Worm (Caenorhabditis elegans) whole organism, young adult: Measurements from ENCODE around the gene exc-14.

ENCODE experiments used
- C06A6.2 ChIP-seq: fragments of 200-800 bp; sonication (Bioruptor generic); conservative IDR thresholded peaks from 2 replicates; pipeline ENCODE4 v1.3.6; 2022; ENCODE audit warnings: missing genetic modification characterization, missing compliant biosample characterization
- D2030.7 ChIP-seq: fragments of 200-800 bp; sonication (Bioruptor generic); IDR thresholded peaks from 2 replicates; pipeline ENCODE4 v1.3.6; 2022; ENCODE audit warnings: missing genetic modification reagents, missing genetic modification characterization, missing compliant biosample characterization
- F10E7.11 ChIP-seq: sonication (generic microtip); optimal IDR thresholded peaks from 2 replicates; lab custom pipeline; 2017; ENCODE audit warnings: mild to moderate bottlenecking, missing genetic modification characterization, moderate library complexity, missing compliant biosample characterization
- F37B4.10 ChIP-seq: fragments of 200-800 bp; sonication (Bioruptor generic); IDR thresholded peaks from 2 replicates; pipeline ENCODE4 v1.3.6; 2022; ENCODE audit warnings: missing genetic modification characterization, missing compliant biosample characterization
- F52B5.7 ChIP-seq: sonication (generic microtip); optimal IDR thresholded peaks from 2 replicates; lab custom pipeline; 2016; ENCODE audit warnings: mild to moderate bottlenecking, missing genetic modification characterization, missing compliant biosample characterization
- K11D2.4 ChIP-seq: fragments of 200-800 bp; sonication (Bioruptor generic); IDR thresholded peaks from 2 replicates; pipeline ENCODE4 v1.3.6; 2022; ENCODE audit warnings: missing genetic modification reagents, missing genetic modification characterization, missing compliant biosample characterization
- ama-1 ChIP-seq, 3 experiments: fragments of 150-350 bp in 1 of 3; sonication (generic microtip) in 2 of 3; optimal IDR thresholded peaks; 2 replicates each; lab custom pipeline; 2014 to 2018; ENCODE audit warnings: missing biosample characterization in 2 of 3, missing genetic modification characterization in 2 of 3, missing genetic modification reagents in 2 of 3
- attf-6 ChIP-seq: fragments of 200-800 bp; sonication (Bioruptor generic); IDR thresholded peaks from 2 replicates; pipeline ENCODE4 v1.3.6; 2022; ENCODE audit warnings: missing genetic modification reagents, missing genetic modification characterization, missing compliant biosample characterization
- cebp-1 ChIP-seq, 2 experiments: fragments of 200-800 bp in 1 of 2; sonication (Bioruptor generic) in 1 of 2; sonication (generic microtip) in 1 of 2; IDR thresholded peaks in 1 of 2; optimal IDR thresholded peaks in 1 of 2; 2 replicates each; pipeline versions ENCODE4 v1.3.6 to Lab custom; 2017 to 2022; ENCODE audit warnings: missing compliant biosample characterization in 2 of 2, missing genetic modification characterization in 2 of 2, mild to moderate bottlenecking in 1 of 2, missing genetic modification reagents in 1 of 2, moderate library complexity in 1 of 2
- cebp-2 ChIP-seq: fragments of 200-800 bp; sonication (Bioruptor generic); IDR thresholded peaks from 2 replicates; pipeline ENCODE4 v1.3.6; 2022; ENCODE audit warnings: missing genetic modification characterization, missing compliant biosample characterization
- ceh-40 ChIP-seq: fragments of 200-800 bp; sonication (Bioruptor generic); IDR thresholded peaks from 2 replicates; pipeline ENCODE4 v1.3.6; 2022; ENCODE audit warnings: missing genetic modification characterization, missing compliant biosample characterization
- ceh-58 ChIP-seq: fragments of 200-800 bp; sonication (Bioruptor generic); IDR thresholded peaks from 2 replicates; pipeline ENCODE4 v1.3.6; 2022; ENCODE audit warnings: missing genetic modification characterization, missing compliant biosample characterization
- ceh-91 ChIP-seq: fragments of 200-800 bp; sonication (Bioruptor generic); IDR thresholded peaks from 2 replicates; pipeline ENCODE4 v1.3.6; 2022; ENCODE audit warnings: missing genetic modification reagents, missing genetic modification characterization, missing compliant biosample characterization
- chd-7 ChIP-seq: sonication (generic microtip); optimal IDR thresholded peaks from 2 replicates; lab custom pipeline; 2016; ENCODE audit warnings: mild to moderate bottlenecking, missing genetic modification characterization, moderate library complexity, missing compliant biosample characterization
- efl-1 ChIP-seq: fragments of 150-350 bp; optimal IDR thresholded peaks from 2 replicates; lab custom pipeline; 2014; ENCODE audit warnings: missing biosample characterization, missing genetic modification reagents, missing genetic modification characterization
- him-1 ChIP-seq: sonication (generic microtip); optimal IDR thresholded peaks from 2 replicates; lab custom pipeline; 2016; ENCODE audit warnings: missing genotype, missing genetic modification reagents, missing genetic modification characterization, missing compliant biosample characterization
- hmg-1.2 ChIP-seq: fragments of 200-800 bp; sonication (Bioruptor generic); IDR thresholded peaks from 2 replicates; pipeline ENCODE4 v1.3.6; 2022; ENCODE audit warnings: missing genetic modification reagents, missing genetic modification characterization, missing compliant biosample characterization
- lag-1 ChIP-seq: fragments of 200-800 bp; sonication (Bioruptor generic); IDR thresholded peaks from 2 replicates; pipeline ENCODE4 v1.3.6; 2022; ENCODE audit warnings: missing genetic modification reagents, missing genetic modification characterization, missing compliant biosample characterization
- let-526 ChIP-seq: fragments of 200-800 bp; sonication (Bioruptor generic); IDR thresholded peaks from 2 replicates; pipeline ENCODE4 v1.3.6; 2022; ENCODE audit warnings: missing genetic modification reagents, missing genetic modification characterization, missing compliant biosample characterization
- lin-40 ChIP-seq: sonication (generic microtip); optimal IDR thresholded peaks from 2 replicates; lab custom pipeline; 2016; ENCODE audit warnings: missing genetic modification characterization, mild to moderate bottlenecking, missing compliant biosample characterization, missing genotype, missing genetic modification reagents
- lsl-1 ChIP-seq: fragments of 200-800 bp; sonication (Bioruptor generic); optimal IDR thresholded peaks from 2 replicates; lab custom pipeline; 2018; ENCODE audit warnings: mild to moderate bottlenecking, missing genetic modification characterization, moderate library complexity, missing compliant biosample characterization
- lsy-27 ChIP-seq: sonication (generic microtip); optimal IDR thresholded peaks from 2 replicates; lab custom pipeline; 2017; ENCODE audit warnings: missing genetic modification characterization, mild to moderate bottlenecking, missing compliant biosample characterization, antibody characterized with exemption, missing genotype, borderline replicate concordance; ENCODE audit not compliant: insufficient read depth
- mxl-1 ChIP-seq: sonication (generic microtip); optimal IDR thresholded peaks from 2 replicates; lab custom pipeline; 2016; ENCODE audit warnings: missing genetic modification characterization, missing compliant biosample characterization
- nhr-120 ChIP-seq: fragments of 200-800 bp; sonication (Bioruptor generic); IDR thresholded peaks from 2 replicates; pipeline ENCODE4 v1.3.6; 2022; ENCODE audit warnings: missing genetic modification characterization, missing compliant biosample characterization
- nhr-80 ChIP-seq: sonication (generic microtip); optimal IDR thresholded peaks from 2 replicates; lab custom pipeline; 2016; ENCODE audit warnings: missing genetic modification characterization, missing compliant biosample characterization
- repo-1 ChIP-seq: sonication (generic microtip); optimal IDR thresholded peaks from 2 replicates; lab custom pipeline; 2017; ENCODE audit warnings: mild to moderate bottlenecking, missing genetic modification characterization, missing compliant biosample characterization
- sea-2 ChIP-seq: fragments of 200-800 bp; sonication (Bioruptor generic); IDR thresholded peaks from 2 replicates; pipeline ENCODE4 v1.3.6; 2022; ENCODE audit warnings: missing genetic modification characterization, missing compliant biosample characterization
- somi-1 ChIP-seq: fragments of 200-800 bp; sonication (Bioruptor generic); optimal IDR thresholded peaks from 2 replicates; lab custom pipeline; 2018; ENCODE audit warnings: mild to moderate bottlenecking, missing genetic modification characterization, missing compliant biosample characterization
- tbp1 ChIP-seq: fragments of 200-800 bp; sonication (Bioruptor generic); optimal IDR thresholded peaks from 2 replicates; lab custom pipeline; 2018; ENCODE audit warnings: mild to moderate bottlenecking, missing genetic modification characterization, missing compliant biosample characterization
- unc-130 ChIP-seq: sonication (generic microtip); optimal IDR thresholded peaks from 2 replicates; lab custom pipeline; 2016; ENCODE audit warnings: missing genetic modification reagents, missing genetic modification characterization, missing compliant biosample characterization
- zfh-2 ChIP-seq: fragments of 200-800 bp; sonication (Bioruptor generic); conservative IDR thresholded peaks from 2 replicates; pipeline ENCODE4 v1.3.6; 2022; ENCODE audit warnings: missing genetic modification reagents, missing genetic modification characterization, missing compliant biosample characterization
- zim-3 ChIP-seq: sonication (generic microtip); optimal IDR thresholded peaks from 2 replicates; lab custom pipeline; 2017; ENCODE audit warnings: mild to moderate bottlenecking, missing genetic modification characterization, moderate library complexity, missing compliant biosample characterization
- ztf-18 ChIP-seq: sonication (generic microtip); optimal IDR thresholded peaks from 2 replicates; lab custom pipeline; 2016; ENCODE audit warnings: missing genotype, mild to moderate bottlenecking, missing genetic modification characterization, missing compliant biosample characterization
- ztf-26 ChIP-seq: sonication (generic microtip); optimal IDR thresholded peaks from 2 replicates; lab custom pipeline; 2017; ENCODE audit warnings: missing genetic modification characterization, missing compliant biosample characterization
- ztf-28 ChIP-seq: fragments of 200-800 bp; sonication (Bioruptor generic); IDR thresholded peaks from 2 replicates; pipeline ENCODE4 v1.3.6; 2022; ENCODE audit warnings: missing genetic modification reagents, missing genetic modification characterization, missing compliant biosample characterization
- ztf-3 ChIP-seq: fragments of 200-800 bp; sonication (Bioruptor generic); optimal IDR thresholded peaks from 2 replicates; lab custom pipeline; 2018; ENCODE audit warnings: mild to moderate bottlenecking, missing genetic modification characterization, missing compliant biosample characterization

Gene exc-14

DNA sequence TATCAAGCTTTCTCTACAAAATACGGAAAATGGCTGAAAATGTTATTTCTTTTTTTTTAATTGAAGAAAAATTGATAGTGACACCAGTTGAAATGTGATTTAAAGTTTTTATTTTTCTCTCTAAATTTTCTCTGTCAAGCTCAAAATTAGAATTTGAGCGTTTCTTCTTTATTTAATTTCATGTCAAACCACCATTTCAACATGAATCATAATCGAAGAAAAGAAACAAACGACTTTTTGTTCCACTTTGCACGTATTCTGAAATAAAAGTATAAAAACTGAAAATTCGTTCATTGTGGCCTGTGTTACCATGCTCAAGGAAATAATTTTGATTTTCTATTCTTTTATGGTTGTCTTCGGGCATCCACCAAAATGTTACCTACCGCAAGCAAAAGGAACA, 12.9 kb downstream of the exc-14 start, which contains the start of gene K11D12.13:
TSS of gene K11D12.13 (plus strand) at position 301 of the 400 bp plus-strand sequence.
- TF ChIP-seq F10E7.11, result no peak

DNA sequence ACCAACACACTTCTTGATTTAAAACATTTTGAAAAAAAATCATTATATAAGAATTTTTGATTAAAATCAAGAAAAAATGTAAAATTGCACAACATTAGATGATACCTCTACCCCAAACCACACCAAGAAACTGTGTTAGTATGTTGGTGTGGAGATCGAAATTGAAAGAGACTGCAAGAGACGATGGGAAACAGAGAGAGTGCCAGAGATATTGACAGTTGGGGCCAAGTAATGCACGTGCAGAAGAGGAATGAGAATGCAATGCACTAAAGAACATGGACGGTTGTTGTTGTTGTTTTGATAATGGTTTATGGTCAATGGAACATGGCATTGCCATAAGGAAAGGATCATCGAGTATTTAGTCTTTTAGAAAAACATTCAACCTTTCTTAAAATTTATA, 13.8 kb downstream of the exc-14 start:
- no peak for TF ChIP-seq efl-1 (GFP tag; lab: Kevin White, UChicago)
- TF ChIP-seq ztf-26 (tag; lab: Kevin White, UChicago), result no peak
- no peak for TF ChIP-seq lsl-1 (GFP tag; lab: Kevin White, UChicago)
- no peak for TF ChIP-seq lsy-27
- TF ChIP-seq zfh-2 (GFP tag; lab: Robert Waterston, UW), result no peak
- TF ChIP-seq ama-1 (optimal IDR thresholded peaks at IDR 0.05; lab: Kevin White, UChicago), result no peak
- no peak for TF ChIP-seq ama-1 (GFP tag; optimal IDR thresholded peaks at IDR 0.05; lab: Kevin White, UChicago)
- peak; percentile 35 for TF ChIP-seq nhr-80 (tag; lab: Kevin White, UChicago)
- TF ChIP-seq nhr-120 (GFP tag; lab: Robert Waterston, UW), result no peak
- no peak for TF ChIP-seq mxl-1
- TF ChIP-seq F52B5.7, result no peak
- TF ChIP-seq tbp1 (GFP tag; lab: Kevin White, UChicago), result no peak
- TF ChIP-seq somi-1, result peak; percentile 17
- peak; percentile 63; the same call in 1 of the 2 replicates for TF ChIP-seq hmg-1.2 (GFP tag; lab: Robert Waterston, UW)
- no peak for TF ChIP-seq unc-130 (GFP tag; lab: Kevin White, UChicago)
- TF ChIP-seq ztf-28 (GFP tag; lab: Robert Waterston, UW), result no peak
- no peak for TF ChIP-seq attf-6 (GFP tag; lab: Robert Waterston, UW)
- TF ChIP-seq cebp-2 (GFP tag; lab: Robert Waterston, UW), result no peak
- TF ChIP-seq cebp-1 (GFP tag; IDR thresholded peaks at IDR 0.05; lab: Robert Waterston, UW), result no peak
- TF ChIP-seq cebp-1 (tag; optimal IDR thresholded peaks at IDR 0.05; lab: Kevin White, UChicago), result peak; percentile 34
- 0 out of 2 replicates have a peak, but pooled peaks have one; percentile 55 for TF ChIP-seq let-526 (GFP tag; lab: Robert Waterston, UW)
- no peak for TF ChIP-seq ztf-18 (tag; lab: Kevin White, UChicago)
- no peak for TF ChIP-seq repo-1 (tag; lab: Kevin White, UChicago)
- TF ChIP-seq, all 124 proteins: peak for 5

ce11 chrV:5031764-5032163, 14.2 kb downstream of the exc-14 start:
- TF ChIP-seq him-1 (no peak), ceh-91 (GFP tag; lab: Robert Waterston, UW) (no peak), tbp1 (GFP tag; lab: Kevin White, UChicago) (no peak), zim-3 (tag; lab: Kevin White, UChicago) (no peak), chd-7 (tag; lab: Kevin White, UChicago) (no peak), ceh-58 (GFP tag; lab: Robert Waterston, UW) (no peak), nhr-80 (tag; lab: Kevin White, UChicago) (no peak), somi-1 (no peak), K11D2.4 (no peak), D2030.7 (GFP tag; lab: Robert Waterston, UW) (no peak), F10E7.11 (no peak), C06A6.2 (no peak), sea-2 (GFP tag; lab: Robert Waterston, UW) (no peak), lag-1 (GFP tag; lab: Robert Waterston, UW) (no peak)

DNA sequence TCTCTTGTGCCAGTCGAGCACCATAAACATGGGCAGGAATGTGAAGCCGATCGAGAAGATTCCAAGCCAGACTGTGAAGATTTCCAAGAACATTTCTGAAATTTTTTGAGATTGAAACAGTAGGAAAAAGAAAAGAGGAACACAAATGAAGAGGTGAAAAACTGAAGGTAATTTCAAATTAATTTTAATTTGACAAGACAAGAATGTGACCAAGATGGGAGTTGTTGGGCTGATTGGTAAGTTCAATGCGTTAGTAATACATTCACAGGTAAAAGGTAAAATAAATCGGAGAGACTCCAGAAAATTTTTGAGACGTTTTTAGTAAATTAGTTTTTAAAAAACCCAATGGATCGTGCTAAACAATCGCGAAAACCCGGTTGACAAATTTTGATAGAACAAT, 15.3 kb downstream of the exc-14 start, which contains the start of gene swt-7:
TSS of gene swt-7 (minus strand) at position 101 of the 400 bp plus-strand sequence.
- TF ChIP-seq ztf-3 (GFP tag; lab: Kevin White, UChicago) (no peak), lin-40 (tag; lab: Kevin White, UChicago) (no peak), ceh-40 (no peak), F37B4.10 (no peak)
- TF ChIP-seq, all 124 proteins: peak for 0
